Worm (Caenorhabditis elegans): ENCODE measurements around the gene iff-1.

Gene iff-1

DNA sequence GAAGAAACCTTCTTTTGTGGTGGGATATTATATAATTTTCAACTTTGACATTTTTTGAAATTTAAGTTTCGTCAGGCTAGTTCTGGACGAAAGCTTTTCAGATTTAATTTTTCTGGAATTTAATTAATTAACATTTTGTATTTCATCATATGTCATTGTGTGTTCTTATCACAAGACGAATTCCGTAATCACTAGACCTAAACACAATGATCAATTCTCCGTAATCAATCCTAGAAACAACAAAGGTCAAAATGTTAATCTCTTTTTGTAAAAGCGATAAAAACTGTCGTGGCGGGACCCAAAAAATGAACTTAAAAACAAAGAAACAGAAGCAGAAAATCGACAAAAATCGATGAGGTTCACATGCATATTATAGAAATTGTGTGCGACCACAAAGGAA, 32.3 kb downstream of the iff-1 start:
- TF ChIP-seq lsy-2 (tag; optimal IDR thresholded peaks at IDR 0.05): peak in 1 of 2 experiments; percentile 16
- no peak for TF ChIP-seq daf-16 (GFP tag; optimal IDR thresholded peaks at IDR 0.05)
- TF ChIP-seq daf-16 (tag; optimal IDR thresholded peaks at IDR 0.05): peak; percentile 53
- peak; percentile 61 for TF ChIP-seq ztf-7 (tag; optimal IDR thresholded peaks at IDR 0.05)
- no peak for TF ChIP-seq T20F7.1 (GFP tag; optimal IDR thresholded peaks at IDR 0.05)
- TF ChIP-seq pqm-1 (tag; optimal IDR thresholded peaks at IDR 0.05): peak; percentile 13
- peak; percentile 49 for TF ChIP-seq nhr-28 (tag; optimal IDR thresholded peaks at IDR 0.05)
- TF ChIP-seq lin-1 (GFP tag; IDR thresholded peaks at IDR 0.05): no peak
- no peak for TF ChIP-seq jun-1 (tag; optimal IDR thresholded peaks at IDR 0.05)
- peak; percentile 62 for TF ChIP-seq dmd-6 (GFP tag; IDR thresholded peaks at IDR 0.05)
- TF ChIP-seq dve-1 (tag; optimal IDR thresholded peaks at IDR 0.05; ENCODE audit: insufficient read depth): peak; percentile 73
- no peak for TF ChIP-seq ztf-11 (tag; optimal IDR thresholded peaks at IDR 0.05)
- no peak for TF ChIP-seq zfp-3 (GFP tag; conservative IDR thresholded peaks at IDR 0.05)

DNA sequence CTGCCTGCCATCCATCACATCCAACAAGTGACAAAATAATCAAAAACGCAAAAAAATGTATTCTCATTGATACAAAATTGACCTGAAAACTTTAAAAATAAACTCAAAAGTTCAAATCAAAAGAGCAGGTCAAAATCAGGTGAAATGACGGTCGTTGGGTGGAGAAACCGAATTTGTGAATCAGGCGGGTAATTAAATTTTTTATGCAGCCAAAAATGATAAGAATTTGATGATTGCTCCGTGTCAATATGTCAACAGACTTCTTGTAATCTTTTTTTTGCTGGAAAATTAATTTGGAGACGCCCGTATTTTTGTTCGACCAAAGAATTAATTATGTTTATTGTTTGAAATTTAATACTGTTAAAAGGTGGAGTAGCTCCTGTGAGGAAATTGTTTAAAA, 33.1 kb downstream of the iff-1 start, which contains the start of gene ncx-6:
TSS of gene ncx-6 (minus strand) at position 88 of the 400 bp plus-strand sequence.
- TF ChIP-seq hlh-11 (tag; optimal IDR thresholded peaks at IDR 0.05) (peak; percentile 2), nhr-25 (tag; optimal IDR thresholded peaks at IDR 0.05; ENCODE audit: borderline replicate concordance, insufficient read depth) (no peak), dmd-6 (GFP tag; IDR thresholded peaks at IDR 0.05) (peak; percentile 61), egl-43 (GFP tag; IDR thresholded peaks at IDR 0.05) (no peak), saeg-2 (GFP tag; IDR thresholded peaks at IDR 0.05) (no peak), hlh-30 (tag; optimal IDR thresholded peaks at IDR 0.05; ENCODE audit: insufficient read depth) (peak; percentile 40), lin-39 (tag; optimal IDR thresholded peaks at IDR 0.05) (no peak), nhr-76 (tag; optimal IDR thresholded peaks at IDR 0.05) (no peak), zag-1 (tag; optimal IDR thresholded peaks at IDR 0.05) (no peak), tag-97 (GFP tag; IDR thresholded peaks at IDR 0.05) (no peak), unc-130 (GFP tag; optimal IDR thresholded peaks at IDR 0.05) (no peak), php-3 (GFP tag; IDR thresholded peaks at IDR 0.05) (peak; percentile 73), tra-1 (GFP tag; IDR thresholded peaks at IDR 0.05) (no peak), ZK337.2 (GFP tag; IDR thresholded peaks at IDR 0.05) (no peak), nhr-77 (tag; optimal IDR thresholded peaks at IDR 0.05) (peak; percentile 60), daf-19 (GFP tag; conservative IDR thresholded peaks at IDR 0.05) (no peak), ceh-62 (tag; optimal IDR thresholded peaks at IDR 0.05) (no peak), jun-1 (tag; optimal IDR thresholded peaks at IDR 0.05) (no peak), vab-7 (GFP tag; IDR thresholded peaks at IDR 0.05) (no peak), daf-16 (GFP tag; optimal IDR thresholded peaks at IDR 0.05) (no peak), daf-16 (tag; optimal IDR thresholded peaks at IDR 0.05) (peak; percentile 83), ctbp-1 (GFP tag; IDR thresholded peaks at IDR 0.05) (no peak), F44E2.7 (GFP tag; IDR thresholded peaks at IDR 0.05) (no peak), D1046.2 (GFP tag; IDR thresholded peaks at IDR 0.05) (no peak), lin-1 (GFP tag; IDR thresholded peaks at IDR 0.05) (no peak), attf-4 (tag; optimal IDR thresholded peaks at IDR 0.05) (no peak), T20F7.1 (GFP tag; optimal IDR thresholded peaks at IDR 0.05) (no peak), mdt-29 (GFP tag; IDR thresholded peaks at IDR 0.05) (no peak), mdl-1 (tag; optimal IDR thresholded peaks at IDR 0.05) (no peak), dve-1 (tag; optimal IDR thresholded peaks at IDR 0.05; ENCODE audit: insufficient read depth) (peak; percentile 63), spr-1 (tag; optimal IDR thresholded peaks at IDR 0.05) (no peak), egl-27 (tag; optimal IDR thresholded peaks at IDR 0.05) (no peak), unc-62 (GFP tag; optimal IDR thresholded peaks at IDR 0.05 in 1 of 2) (no peak), unc-62 (tag; optimal IDR thresholded peaks at IDR 0.05) (no peak), lin-29 (GFP tag; IDR thresholded peaks at IDR 0.05) (no peak), zfp-3 (GFP tag; conservative IDR thresholded peaks at IDR 0.05) (no peak), spr-3 (GFP tag; optimal IDR thresholded peaks at IDR 0.05) (no peak)
